Worm (Caenorhabditis elegans) whole organism, L4 larva: ENCODE data around the gene Y66A7A.7.

ENCODE experiments used
- D1046.2 ChIP-seq: fragments of 200-800 bp; sonication (Bioruptor generic); IDR thresholded peaks from 2 replicates; pipeline ENCODE4 v1.3.6; 2022; ENCODE audit warnings: missing genetic modification characterization, missing compliant biosample characterization
- F37D6.2 ChIP-seq: sonication (generic microtip); optimal IDR thresholded peaks from 2 replicates; lab custom pipeline; 2016; ENCODE audit warnings: mild to moderate bottlenecking, missing genetic modification characterization, missing compliant biosample characterization
- T20F7.1 ChIP-seq: fragments of 200-800 bp; sonication (Bioruptor generic); optimal IDR thresholded peaks from 2 replicates; lab custom pipeline; 2018; ENCODE audit warnings: mild to moderate bottlenecking, missing genetic modification characterization, missing compliant biosample characterization
- Y105C5A.15 ChIP-seq: fragments of 200-800 bp; sonication (Bioruptor generic); IDR thresholded peaks from 2 replicates; pipeline ENCODE4 v1.3.6; 2022; ENCODE audit warnings: missing genetic modification characterization, missing compliant biosample characterization
- ZK546.5 ChIP-seq, 2 experiments: sonication (generic microtip); optimal IDR thresholded peaks; 2 replicates each; lab custom pipeline; 2017; ENCODE audit warnings: missing biosample characterization in 2 of 2, missing genetic modification characterization in 2 of 2
- aha-1 ChIP-seq: fragments of 150-350 bp; peaks from one replicate; lab custom pipeline; 2014; ENCODE audit warnings: missing biosample characterization, missing genetic modification characterization
- ceh-20 ChIP-seq: fragments of 200-800 bp; sonication (Bioruptor generic); IDR thresholded peaks from 2 replicates; pipeline ENCODE4 v1.3.6; 2022; ENCODE audit warnings: missing genetic modification reagents, missing genetic modification characterization, missing compliant biosample characterization
- daf-12 ChIP-seq: fragments of 150-350 bp; optimal IDR thresholded peaks from 2 replicates; lab custom pipeline; 2014; ENCODE audit warnings: missing biosample characterization, missing genetic modification reagents, missing genetic modification characterization
- daf-16 ChIP-seq, 3 experiments: sonication (generic microtip); optimal IDR thresholded peaks; 2 replicates each; lab custom pipeline; 2016 to 2017; ENCODE audit warnings: missing genetic modification characterization in 3 of 3, missing genetic modification reagents in 3 of 3, mild to moderate bottlenecking in 2 of 3, missing compliant biosample characterization in 2 of 3, missing biosample characterization in 1 of 3, moderate library complexity in 1 of 3
- daf-19 ChIP-seq: fragments of 200-800 bp; sonication (Bioruptor generic); conservative IDR thresholded peaks from 2 replicates; pipeline ENCODE4 v1.3.6; 2022; ENCODE audit warnings: missing genetic modification characterization, missing compliant biosample characterization
- daf-8 ChIP-seq: fragments of 200-800 bp; sonication (Bioruptor generic); IDR thresholded peaks from 2 replicates; pipeline ENCODE4 v1.3.6; 2022; ENCODE audit warnings: missing genetic modification characterization, missing compliant biosample characterization
- egl-43 ChIP-seq: fragments of 200-800 bp; sonication (Bioruptor generic); IDR thresholded peaks from 2 replicates; pipeline ENCODE4 v1.3.6; 2022; ENCODE audit warnings: missing genetic modification reagents, missing genetic modification characterization, missing compliant biosample characterization
- fkh-10 ChIP-seq: fragments of 150-350 bp; optimal IDR thresholded peaks from 2 replicates; lab custom pipeline; 2014; ENCODE audit warnings: missing biosample characterization, missing genetic modification reagents, missing genetic modification characterization
- gei-8 ChIP-seq: fragments of 200-800 bp; sonication (Bioruptor generic); optimal IDR thresholded peaks from 2 replicates; lab custom pipeline; 2018; ENCODE audit warnings: mild to moderate bottlenecking, missing genetic modification characterization, missing compliant biosample characterization
- hif-1 ChIP-seq, 2 experiments: sonication (generic microtip); optimal IDR thresholded peaks; 2 replicates each; lab custom pipeline; 2016 to 2017; ENCODE audit warnings: missing compliant biosample characterization in 2 of 2, missing genetic modification characterization in 2 of 2, missing genetic modification reagents in 2 of 2, missing genotype in 2 of 2, mild to moderate bottlenecking in 1 of 2
- hlh-11 ChIP-seq: fragments of 200-800 bp; sonication (Bioruptor generic); optimal IDR thresholded peaks from 2 replicates; lab custom pipeline; 2018; ENCODE audit warnings: mild to moderate bottlenecking, missing genetic modification characterization, missing compliant biosample characterization
- hlh-30 ChIP-seq: sonication (generic microtip); optimal IDR thresholded peaks from 2 replicates; lab custom pipeline; 2017; ENCODE audit warnings: antibody characterized with exemption, mild to moderate bottlenecking, missing genetic modification characterization, missing compliant biosample characterization; ENCODE audit not compliant: insufficient read depth
- hmg-1.1 ChIP-seq: fragments of 200-800 bp; sonication (Bioruptor generic); IDR thresholded peaks from 2 replicates; pipeline ENCODE4 v1.3.6; 2022; ENCODE audit warnings: missing genetic modification reagents, missing genetic modification characterization, missing compliant biosample characterization
- lin-13 ChIP-seq: fragments of 150-350 bp; optimal IDR thresholded peaks from 2 replicates; lab custom pipeline; 2014; ENCODE audit warnings: missing biosample characterization, missing genetic modification reagents, missing genetic modification characterization
- lsy-2 ChIP-seq, 2 experiments: fragments of 150-350 bp in 1 of 2; sonication (generic microtip) in 1 of 2; optimal IDR thresholded peaks; 2 replicates each; lab custom pipeline; 2014 to 2017; ENCODE audit warnings: missing biosample characterization in 2 of 2, missing genetic modification characterization in 2 of 2
- madf-5 ChIP-seq, 2 experiments: fragments of 200-800 bp; sonication (Bioruptor generic); IDR thresholded peaks; 2 replicates each; pipeline ENCODE4 v1.3.6; 2022; ENCODE audit warnings: missing compliant biosample characterization in 2 of 2, missing genetic modification characterization in 2 of 2
- mdl-1 ChIP-seq, 2 experiments: fragments of 150-350 bp in 1 of 2; sonication (generic microtip) in 1 of 2; optimal IDR thresholded peaks; 2 replicates each; lab custom pipeline; 2014 to 2017; ENCODE audit warnings: missing biosample characterization in 2 of 2, missing genetic modification characterization in 2 of 2
- mep-1 ChIP-seq: fragments of 150-350 bp; sonication (generic microtip); optimal IDR thresholded peaks from 3 replicates; lab custom pipeline; 2014; ENCODE audit warnings: missing biosample characterization, missing genetic modification characterization
- mxl-2 ChIP-seq: fragments of 200-800 bp; sonication (Bioruptor generic); conservative IDR thresholded peaks from 2 replicates; pipeline ENCODE4 v1.3.6; 2022; ENCODE audit warnings: missing genetic modification reagents, missing genetic modification characterization, missing compliant biosample characterization
- mxl-3 ChIP-seq: fragments of 200-800 bp; sonication (Bioruptor generic); optimal IDR thresholded peaks from 2 replicates; lab custom pipeline; 2018; ENCODE audit warnings: mild to moderate bottlenecking, missing genetic modification characterization, missing compliant biosample characterization
- nhr-10 ChIP-seq: fragments of 150-350 bp; optimal IDR thresholded peaks from 2 replicates; lab custom pipeline; 2014; ENCODE audit warnings: missing biosample characterization, missing genetic modification characterization
- nhr-102 ChIP-seq: sonication (generic microtip); optimal IDR thresholded peaks from 2 replicates; lab custom pipeline; 2016; ENCODE audit warnings: mild to moderate bottlenecking, missing genetic modification characterization, moderate library complexity, missing compliant biosample characterization
- nhr-237 ChIP-seq: sonication (generic microtip); optimal IDR thresholded peaks from 2 replicates; lab custom pipeline; 2017; ENCODE audit warnings: missing biosample characterization, missing genetic modification characterization
- nhr-25 ChIP-seq: sonication (generic microtip); optimal IDR thresholded peaks from 2 replicates; lab custom pipeline; 2017; ENCODE audit warnings: missing genetic modification characterization, mild to moderate bottlenecking, missing compliant biosample characterization, antibody characterized with exemption, moderate library complexity, borderline replicate concordance; ENCODE audit not compliant: insufficient read depth
- nhr-28 ChIP-seq: fragments of 150-350 bp; optimal IDR thresholded peaks from 2 replicates; lab custom pipeline; 2014; ENCODE audit warnings: missing biosample characterization, missing genetic modification characterization
- nhr-41 ChIP-seq: fragments of 200-800 bp; sonication (Bioruptor generic); IDR thresholded peaks from 2 replicates; pipeline ENCODE4 v1.3.6; 2022; ENCODE audit warnings: missing genetic modification reagents, missing genetic modification characterization, missing compliant biosample characterization
- nhr-6 ChIP-seq: fragments of 150-350 bp; optimal IDR thresholded peaks from 2 replicates; lab custom pipeline; 2014; ENCODE audit warnings: missing biosample characterization, missing genetic modification characterization
- nhr-76 ChIP-seq: fragments of 150-350 bp; optimal IDR thresholded peaks from 2 replicates; lab custom pipeline; 2014; ENCODE audit warnings: missing biosample characterization, missing genetic modification characterization
- pha-4 ChIP-seq, 2 experiments: fragments of 150-350 bp in 1 of 2; fragments of 200-800 bp in 1 of 2; sonication (Bioruptor generic) in 1 of 2; IDR thresholded peaks in 1 of 2; optimal IDR thresholded peaks in 1 of 2; 2 replicates each; pipeline versions ENCODE4 v1.3.6 to Lab custom; 2014 to 2022; ENCODE audit warnings: missing genetic modification characterization in 2 of 2, missing genetic modification reagents in 2 of 2, missing biosample characterization in 1 of 2, missing compliant biosample characterization in 1 of 2
- saeg-2 ChIP-seq: fragments of 200-800 bp; sonication (Bioruptor generic); IDR thresholded peaks from 2 replicates; pipeline ENCODE4 v1.3.6; 2022; ENCODE audit warnings: missing genetic modification reagents, missing genetic modification characterization, missing compliant biosample characterization
- tag-97 ChIP-seq: fragments of 200-800 bp; sonication (Bioruptor generic); IDR thresholded peaks from 2 replicates; pipeline ENCODE4 v1.3.6; 2022; ENCODE audit warnings: missing genetic modification characterization, missing compliant biosample characterization
- unc-130 ChIP-seq: sonication (generic microtip); optimal IDR thresholded peaks from 2 replicates; lab custom pipeline; 2016; ENCODE audit warnings: missing genetic modification reagents, missing genetic modification characterization, missing compliant biosample characterization
- unc-62 ChIP-seq, 3 experiments: fragments of 150-350 bp in 1 of 3; sonication (generic microtip); optimal IDR thresholded peaks in 2 of 3; peaks in 1 of 3; 1 replicate in 1 of 3; 2 replicates in 2 of 3; lab custom pipeline; 2014 to 2017; ENCODE audit warnings: missing biosample characterization in 3 of 3, missing genetic modification characterization in 3 of 3, missing genetic modification reagents in 3 of 3, missing genotype in 1 of 3
- zip-11 ChIP-seq: fragments of 200-800 bp; sonication (Bioruptor generic); IDR thresholded peaks from 2 replicates; pipeline ENCODE4 v1.3.6; 2022; ENCODE audit warnings: missing genetic modification characterization, missing compliant biosample characterization
- ztf-11 ChIP-seq: fragments of 150-350 bp; optimal IDR thresholded peaks from 2 replicates; lab custom pipeline; 2014; ENCODE audit warnings: missing biosample characterization, missing genetic modification characterization

The Y66A7A.7 gene

ce11 chrIII:11629354-11629753 lies at the start of gene Y66A7A.7:
TSS of gene Y66A7A.7 (minus strand) at chrIII:11629454.
- no peak for TF ChIP-seq ZK546.5 (tag; optimal IDR thresholded peaks at IDR 0.05; lab: Kevin White, UChicago)
- TF ChIP-seq daf-12 (tag; lab: Kevin White, UChicago), result no peak
- TF ChIP-seq mep-1, result no peak
- TF ChIP-seq pha-4 (GFP tag; IDR thresholded peaks at IDR 0.05; lab: Robert Waterston, UW), result no peak
- no peak for TF ChIP-seq pha-4 (tag; optimal IDR thresholded peaks at IDR 0.05; lab: Kevin White, UChicago)
- no peak for TF ChIP-seq ztf-11
- no peak for TF ChIP-seq nhr-6 (tag; lab: Kevin White, UChicago)
- no peak for TF ChIP-seq lin-13
- no peak for TF ChIP-seq F37D6.2 (tag; lab: Kevin White, UChicago)
- TF ChIP-seq nhr-25 (tag; lab: Kevin White, UChicago), result no peak

DNA sequence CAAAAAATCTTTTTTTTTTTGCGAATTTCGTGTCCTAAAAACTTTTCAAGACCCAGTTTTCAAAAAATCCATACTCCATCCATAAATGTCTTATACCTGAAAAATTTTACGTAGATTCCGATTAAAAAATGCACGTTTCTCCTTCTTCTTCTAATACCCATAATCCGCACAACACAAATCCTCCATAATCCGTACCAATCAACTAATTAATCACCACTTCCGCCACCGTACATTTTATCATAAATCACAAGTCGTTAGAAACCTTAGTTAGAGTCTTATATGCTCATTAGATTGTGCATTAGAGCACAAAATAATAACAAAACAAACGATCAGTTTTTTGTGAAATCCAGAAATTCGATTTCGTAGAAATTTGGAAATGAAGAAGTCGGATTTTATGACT lies 39.8 kb upstream of the Y66A7A.7 start:
- peak; percentile 84 for TF ChIP-seq aha-1
- no peak for TF ChIP-seq D1046.2 (GFP tag; lab: Robert Waterston, UW)
- TF ChIP-seq, all 104 proteins: peak for 1

DNA sequence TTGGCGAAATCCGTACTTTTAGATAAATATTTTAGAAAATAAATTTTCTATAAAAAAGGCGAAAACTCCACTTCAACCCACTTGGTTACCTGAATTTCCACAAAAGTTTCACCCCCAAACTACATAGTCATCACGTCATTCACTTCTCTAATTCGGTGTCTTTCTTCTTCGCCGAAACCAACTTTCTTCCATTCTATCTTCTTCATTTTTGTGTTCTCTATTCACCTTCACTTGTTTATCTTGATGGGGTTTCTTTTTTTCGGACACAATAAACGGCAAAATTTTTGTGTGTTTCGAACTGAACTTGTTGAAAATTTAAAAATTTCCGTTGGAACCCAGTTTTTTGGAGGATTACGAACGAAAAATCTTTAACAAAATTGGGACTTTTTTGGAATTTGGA lies 37.6 kb upstream of the Y66A7A.7 start:
- TF ChIP-seq unc-130 (GFP tag; lab: Kevin White, UChicago) (no peak), nhr-28 (tag; lab: Kevin White, UChicago) (peak; percentile 26), aha-1 (peak; percentile 38), unc-62 (GFP tag; optimal IDR thresholded peaks at IDR 0.05 in 1 of 2; lab: Kevin White, UChicago) (peak in 1 of 2 experiments; percentile 11), unc-62 (tag; optimal IDR thresholded peaks at IDR 0.05; lab: Kevin White, UChicago) (no peak), nhr-237 (tag; lab: Kevin White, UChicago) (no peak)

- no peak for TF ChIP-seq saeg-2 (GFP tag; lab: Robert Waterston, UW)
- peak; percentile 1 for TF ChIP-seq hlh-30 (tag; lab: Kevin White, UChicago)
- TF ChIP-seq lsy-2 (tag; optimal IDR thresholded peaks at IDR 0.05; lab: Kevin White, UChicago), result peak in 1 of 2 experiments; percentile 1
- TF ChIP-seq hmg-1.1 (GFP tag; lab: Robert Waterston, UW), result 0 out of 2 replicates have a peak, but pooled peaks have one; percentile 42
- TF ChIP-seq aha-1, result peak; percentile 98
- no peak for TF ChIP-seq hif-1 (tag; optimal IDR thresholded peaks at IDR 0.05; lab: Kevin White, UChicago)
- peak; percentile 20 for TF ChIP-seq fkh-10 (GFP tag; lab: Kevin White, UChicago)
- no peak for TF ChIP-seq ceh-20
- no peak for TF ChIP-seq nhr-10 (tag; lab: Kevin White, UChicago)
- TF ChIP-seq nhr-41 (GFP tag; lab: Robert Waterston, UW), result no peak
- TF ChIP-seq, all 104 proteins: peak for 5
Measured at ce11 chrIII:11663400-11663799, 34.1 kb upstream of the Y66A7A.7 start.

- TF ChIP-seq hmg-1.1 (GFP tag; lab: Robert Waterston, UW) (0 out of 2 replicates have a peak, but pooled peaks have one; percentile 25), mxl-3 (no peak), mdl-1 (tag; optimal IDR thresholded peaks at IDR 0.05; lab: Kevin White, UChicago) (no peak), T20F7.1 (GFP tag; lab: Kevin White, UChicago) (no peak), mep-1 (peak; percentile 24), hlh-11 (peak; percentile 20), daf-16 (GFP tag; optimal IDR thresholded peaks at IDR 0.05; lab: Kevin White, UChicago) (no peak), daf-16 (tag; optimal IDR thresholded peaks at IDR 0.05; lab: Kevin White, UChicago) (no peak), daf-19 (GFP tag; lab: Robert Waterston, UW) (no peak), hif-1 (tag; optimal IDR thresholded peaks at IDR 0.05; lab: Kevin White, UChicago) (no peak), tag-97 (GFP tag; lab: Robert Waterston, UW) (no peak), nhr-76 (tag; lab: Kevin White, UChicago) (no peak), egl-43 (GFP tag; lab: Robert Waterston, UW) (no peak), unc-130 (GFP tag; lab: Kevin White, UChicago) (no peak), nhr-102 (tag; lab: Kevin White, UChicago) (no peak), zip-11 (GFP tag; lab: Robert Waterston, UW) (no peak), daf-8 (no peak), unc-62 (GFP tag; optimal IDR thresholded peaks at IDR 0.05 in 1 of 2; lab: Kevin White, UChicago) (peak in 1 of 2 experiments; percentile 99), unc-62 (tag; optimal IDR thresholded peaks at IDR 0.05; lab: Kevin White, UChicago) (no peak), Y105C5A.15 (no peak), hlh-30 (tag; lab: Kevin White, UChicago) (peak; percentile 20), madf-5 (GFP tag; IDR thresholded peaks at IDR 0.05; lab: Robert Waterston, UW) (no peak), ztf-11 (no peak), gei-8 (GFP tag; lab: Kevin White, UChicago) (no peak), nhr-10 (tag; lab: Kevin White, UChicago) (no peak), mxl-2 (no peak), nhr-25 (tag; lab: Kevin White, UChicago) (no peak), lsy-2 (tag; optimal IDR thresholded peaks at IDR 0.05; lab: Kevin White, UChicago) (peak in 1 of 2 experiments; percentile 33)
Measured at ce11 chrIII:11660736-11661135, 31.5 kb upstream of the Y66A7A.7 start.
